Fruit fly (Drosophila melanogaster) whole organism, embryonic: ENCODE data around the gene net.

Source experiments
- ATbp ChIP-seq: fragments of 200-800 bp; sonication (Bioruptor generic); optimal IDR thresholded peaks from 2 replicates; lab custom pipeline; 2017; ENCODE audit warnings: missing biosample characterization, mild to moderate bottlenecking, missing genetic modification characterization, missing genetic modification reagents
- Blimp-1 ChIP-seq: fragments of 200-800 bp; sonication (Bioruptor generic); optimal IDR thresholded peaks from 3 replicates; lab custom pipeline; 2018; ENCODE audit warnings: missing biosample characterization, missing genetic modification characterization, mild to moderate bottlenecking, moderate library complexity, missing genetic modification reagents
- BtbVII ChIP-seq: fragments of 200-800 bp; sonication (Bioruptor generic); optimal IDR thresholded peaks from 3 replicates; lab custom pipeline; 2017; ENCODE audit warnings: missing biosample characterization, mild to moderate bottlenecking, missing genetic modification characterization
- C15 ChIP-seq: fragments of 200-800 bp; sonication (Bioruptor generic); IDR thresholded peaks from 3 replicates; pipeline ENCODE4 v1.3.6; 2022; ENCODE audit warnings: missing biosample characterization, missing genetic modification characterization
- CG10321 ChIP-seq: fragments of 200-800 bp; sonication (Bioruptor generic); IDR thresholded peaks from 2 replicates; pipeline ENCODE4 v1.3.6; 2022; ENCODE audit warnings: missing biosample characterization, missing genetic modification characterization
- CG10959 ChIP-seq: fragments of 200-800 bp; sonication (Bioruptor generic); IDR thresholded peaks from 2 replicates; pipeline ENCODE4 v1.3.6; 2022; ENCODE audit warnings: missing biosample characterization, missing genetic modification characterization
- CG11504 ChIP-seq: fragments of 200-800 bp; sonication (Bioruptor generic); optimal IDR thresholded peaks from 3 replicates; lab custom pipeline; 2019; ENCODE audit warnings: missing biosample characterization, mild to moderate bottlenecking, missing genetic modification characterization, moderate library complexity
- CG13287 ChIP-seq: fragments of 200-800 bp; sonication (Bioruptor generic); IDR thresholded peaks from 2 replicates; pipeline ENCODE4 v1.3.6; 2022; ENCODE audit warnings: missing biosample characterization, missing genetic modification characterization; ENCODE audit not compliant: partially characterized antibody
- CG16813 ChIP-seq: fragments of 200-800 bp; sonication (Bioruptor generic); IDR thresholded peaks from 3 replicates; pipeline ENCODE4 v1.3.6; 2022; ENCODE audit warnings: missing biosample characterization, missing genetic modification characterization; ENCODE audit not compliant: partially characterized antibody
- CG31388 ChIP-seq: fragments of 200-800 bp; sonication (Bioruptor generic); optimal IDR thresholded peaks from 2 replicates; lab custom pipeline; 2016; ENCODE audit warnings: missing biosample characterization, missing genetic modification characterization
- CG31441 ChIP-seq: fragments of 200-800 bp; sonication (Bioruptor generic); IDR thresholded peaks from 2 replicates; pipeline ENCODE4 v1.3.6; 2022; ENCODE audit warnings: missing biosample characterization, missing genetic modification characterization
- CG34376 ChIP-seq: fragments of 200-800 bp; sonication (Bioruptor generic); optimal IDR thresholded peaks from 2 replicates; lab custom pipeline; 2018; ENCODE audit warnings: missing biosample characterization, mild to moderate bottlenecking, missing genetic modification characterization
- CG3847 ChIP-seq: fragments of 200-800 bp; sonication (Bioruptor generic); IDR thresholded peaks from 2 replicates; pipeline ENCODE4 v1.3.6; 2022; ENCODE audit warnings: missing biosample characterization, missing genetic modification characterization
- CG5245 ChIP-seq: fragments of 200-800 bp; sonication (Bioruptor generic); optimal IDR thresholded peaks from 3 replicates; lab custom pipeline; 2016; ENCODE audit warnings: missing biosample characterization, missing genetic modification characterization
- CG5953 ChIP-seq: fragments of 200-800 bp; sonication (Bioruptor generic); IDR thresholded peaks from 2 replicates; pipeline ENCODE4 v1.3.6; 2022; ENCODE audit warnings: missing biosample characterization, missing genetic modification characterization
- CG8478 ChIP-seq: fragments of >200 bp; optimal IDR thresholded peaks from 2 replicates; lab custom pipeline; 2018
- Dip2 ChIP-seq: fragments of 200-800 bp; sonication (Bioruptor generic); IDR thresholded peaks from 2 replicates; pipeline ENCODE4 v1.3.6; 2022; ENCODE audit warnings: missing biosample characterization, missing genetic modification characterization
- Dref ChIP-seq: fragments of 200-800 bp; sonication (Bioruptor generic); IDR thresholded peaks from 2 replicates; pipeline ENCODE4 v1.3.6; 2022; ENCODE audit warnings: missing biosample characterization, missing genetic modification characterization
- Drgx ChIP-seq: fragments of 200-800 bp; sonication (Bioruptor generic); IDR thresholded peaks from 2 replicates; pipeline ENCODE4 v1.3.6; 2022; ENCODE audit warnings: missing biosample characterization, missing genetic modification characterization
- ERR ChIP-seq: fragments of 200-800 bp; sonication (Bioruptor generic); optimal IDR thresholded peaks from 2 replicates; lab custom pipeline; 2016; ENCODE audit warnings: missing biosample characterization, missing genetic modification characterization
- Hmx ChIP-seq: fragments of 200-800 bp; sonication (Bioruptor generic); optimal IDR thresholded peaks from 2 replicates; lab custom pipeline; 2016; ENCODE audit warnings: missing biosample characterization, missing genetic modification characterization
- Hr78 ChIP-seq, 2 experiments: fragments of 200-800 bp in 1 of 2; fragments of >200 bp in 1 of 2; sonication (Bioruptor generic) in 1 of 2; optimal IDR thresholded peaks; 2 replicates each; lab custom pipeline; 2017 to 2019; ENCODE audit warnings: missing biosample characterization in 2 of 2, missing genetic modification characterization in 2 of 2, mild to moderate bottlenecking in 1 of 2, moderate library complexity in 1 of 2
- MBD-R2 ChIP-seq: fragments of 200-800 bp; sonication (Bioruptor generic); IDR thresholded peaks from 2 replicates; pipeline ENCODE4 v1.3.6; 2022; ENCODE audit warnings: missing biosample characterization, missing genetic modification characterization
- Opbp ChIP-seq: fragments of 200-800 bp; sonication (Bioruptor generic); IDR thresholded peaks from 3 replicates; pipeline ENCODE4 v1.3.6; 2022; ENCODE audit warnings: missing biosample characterization, missing genetic modification characterization; ENCODE audit not compliant: partially characterized antibody
- Optix ChIP-seq: fragments of 200-800 bp; sonication (Bioruptor generic); IDR thresholded peaks from 3 replicates; pipeline ENCODE4 v1.3.6; 2022; ENCODE audit warnings: missing biosample characterization, missing genetic modification characterization
- Tbp ChIP-seq: fragments of >200 bp; optimal IDR thresholded peaks from 2 replicates; lab custom pipeline; 2018; ENCODE audit warnings: missing biosample characterization, missing genetic modification characterization
- Trl ChIP-seq, 3 experiments: fragments of >200 bp in 2 of 3; fragments of 200-800 bp in 1 of 3; sonication (Bioruptor generic) in 1 of 3; optimal IDR thresholded peaks; 2 replicates in 1 of 3; 3 replicates in 2 of 3; lab custom pipeline; 2016 to 2017; ENCODE audit warnings: missing biosample characterization in 1 of 3, missing genetic modification characterization in 1 of 3
- ara ChIP-seq: fragments of 200-800 bp; sonication (Bioruptor generic); IDR thresholded peaks from 2 replicates; pipeline ENCODE4 v1.3.6; 2022; ENCODE audit warnings: missing biosample characterization, missing genetic modification characterization
- az2 ChIP-seq: fragments of 200-800 bp; sonication (Bioruptor generic); optimal IDR thresholded peaks from 3 replicates; lab custom pipeline; 2016; ENCODE audit warnings: missing biosample characterization, missing genetic modification characterization
- corto ChIP-seq: fragments of 200-800 bp; sonication (Bioruptor generic); optimal IDR thresholded peaks from 2 replicates; lab custom pipeline; 2016; ENCODE audit warnings: missing biosample characterization, mild to moderate bottlenecking, missing genetic modification characterization, moderate library complexity
- cwo ChIP-seq: fragments of 200-800 bp; sonication (Bioruptor generic); optimal IDR thresholded peaks from 3 replicates; lab custom pipeline; 2017; ENCODE audit warnings: missing biosample characterization, missing genetic modification characterization, mild to moderate bottlenecking, moderate library complexity, missing genetic modification reagents
- dmrt11E ChIP-seq: fragments of 200-800 bp; sonication (Bioruptor generic); optimal IDR thresholded peaks from 3 replicates; lab custom pipeline; 2018; ENCODE audit warnings: missing biosample characterization, mild to moderate bottlenecking, missing genetic modification characterization, moderate library complexity
- ems ChIP-seq: fragments of 200-800 bp; sonication (Bioruptor generic); optimal IDR thresholded peaks from 3 replicates; lab custom pipeline; 2016; ENCODE audit warnings: missing biosample characterization, missing genetic modification characterization
- grau ChIP-seq: fragments of 200-800 bp; optimal IDR thresholded peaks from 3 replicates; lab custom pipeline; 2019; ENCODE audit warnings: missing biosample characterization, mild to moderate bottlenecking, missing genetic modification characterization, moderate library complexity
- hkb ChIP-seq, 2 experiments: fragments of 200-800 bp in 1 of 2; fragments of >200 bp in 1 of 2; sonication (Bioruptor generic) in 1 of 2; IDR thresholded peaks in 1 of 2; optimal IDR thresholded peaks in 1 of 2; 2 replicates each; pipeline versions ENCODE4 v1.3.6 to Lab custom; 2017 to 2022; ENCODE audit warnings: missing biosample characterization in 1 of 2, missing genetic modification characterization in 1 of 2
- kah ChIP-seq: fragments of 200-800 bp; sonication (Bioruptor generic); optimal IDR thresholded peaks from 2 replicates; lab custom pipeline; 2018; ENCODE audit warnings: missing biosample characterization, mild to moderate bottlenecking, missing genetic modification characterization
- lab ChIP-seq: fragments of 200-800 bp; sonication (Bioruptor generic); optimal IDR thresholded peaks from 3 replicates; lab custom pipeline; 2017; ENCODE audit warnings: missing biosample characterization, missing genetic modification characterization, mild to moderate bottlenecking, moderate library complexity, missing genetic modification reagents
- mirr ChIP-seq: fragments of 200-800 bp; sonication (Bioruptor generic); optimal IDR thresholded peaks from 3 replicates; lab custom pipeline; 2018; ENCODE audit warnings: missing biosample characterization, mild to moderate bottlenecking, missing genetic modification characterization
- org-1 ChIP-seq: fragments of 200-800 bp; sonication (Bioruptor generic); optimal IDR thresholded peaks from 2 replicates; lab custom pipeline; 2017; ENCODE audit warnings: missing biosample characterization, missing genetic modification characterization
- pros ChIP-seq: fragments of 200-800 bp; sonication (Bioruptor generic); optimal IDR thresholded peaks from 3 replicates; lab custom pipeline; 2019; ENCODE audit warnings: missing biosample characterization, mild to moderate bottlenecking, missing genetic modification characterization, moderate library complexity
- pum ChIP-seq: fragments of 200-800 bp; sonication (Bioruptor generic); optimal IDR thresholded peaks from 2 replicates; lab custom pipeline; 2016; ENCODE audit warnings: missing biosample characterization, missing genetic modification characterization
- schlank ChIP-seq: fragments of 200-800 bp; sonication (Bioruptor generic); optimal IDR thresholded peaks from 2 replicates; lab custom pipeline; 2018; ENCODE audit warnings: missing biosample characterization, mild to moderate bottlenecking, missing genetic modification characterization
- sens-2 ChIP-seq: fragments of 200-800 bp; sonication (Bioruptor generic); IDR thresholded peaks from 2 replicates; pipeline ENCODE4 v1.3.6; 2022; ENCODE audit warnings: missing biosample characterization, missing genetic modification characterization
- tio ChIP-seq: fragments of 200-800 bp; sonication (Bioruptor generic); optimal IDR thresholded peaks from 2 replicates; lab custom pipeline; 2017; ENCODE audit warnings: missing biosample characterization, missing genetic modification characterization, inconsistent platforms
- tna ChIP-seq: fragments of 200-800 bp; sonication (Bioruptor generic); IDR thresholded peaks from 2 replicates; pipeline ENCODE4 v1.3.6; 2022; ENCODE audit warnings: missing biosample characterization, missing genetic modification characterization; ENCODE audit not compliant: partially characterized antibody
- trem ChIP-seq: fragments of 200-800 bp; optimal IDR thresholded peaks from 3 replicates; lab custom pipeline; 2019; ENCODE audit warnings: missing biosample characterization, mild to moderate bottlenecking, missing genetic modification characterization, moderate library complexity
- tx ChIP-seq: fragments of 200-800 bp; sonication (Bioruptor generic); optimal IDR thresholded peaks from 2 replicates; lab custom pipeline; 2016; ENCODE audit warnings: missing biosample characterization, missing genetic modification characterization
- yki ChIP-seq: fragments of >200 bp; optimal IDR thresholded peaks from 3 replicates; lab custom pipeline; 2018

net gene

DNA sequence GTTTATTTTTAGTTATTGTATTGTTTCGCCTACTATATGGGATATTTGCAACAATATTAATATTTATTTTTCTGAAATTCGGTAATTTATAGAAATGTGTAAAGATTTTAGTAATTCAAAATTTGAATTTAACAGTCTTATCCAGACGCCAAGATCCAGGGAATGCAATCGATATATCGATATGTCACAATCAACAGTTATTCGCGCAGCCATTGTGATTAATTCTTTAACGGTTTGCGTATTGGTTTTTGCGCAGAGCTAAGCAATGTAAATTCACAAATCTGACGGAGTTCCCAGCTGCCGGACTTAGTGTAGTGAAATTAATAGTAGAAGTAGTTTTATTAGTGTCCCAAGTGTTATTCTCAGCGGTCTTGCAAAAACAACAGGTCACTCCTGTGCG, 27.2 kb upstream of the net start, which contains the start of gene ND-15 (continued):
- TF ChIP-seq kah (GFP tag; lab: Kevin White, UChicago): no peak
- no peak for TF ChIP-seq org-1
- TF ChIP-seq CG5245 (GFP tag; lab: Kevin White, UChicago): no peak
- TF ChIP-seq Blimp-1 (GFP tag; lab: Kevin White, UChicago): no peak
- TF ChIP-seq pum (GFP tag; lab: Kevin White, UChicago): no peak
- peak; percentile 86 for TF ChIP-seq Dref (GFP tag; lab: Robert Waterston, UW)
- no peak for TF ChIP-seq Dip2 (GFP tag; lab: Robert Waterston, UW)
- peak; percentile 70 for TF ChIP-seq tna (GFP tag; lab: Robert Waterston, UW)
- TF ChIP-seq hkb (optimal IDR thresholded peaks at IDR 0.05; lab: Kevin White, UChicago): no peak
- TF ChIP-seq hkb (GFP tag; IDR thresholded peaks at IDR 0.05; lab: Robert Waterston, UW): no peak
- no peak for TF ChIP-seq dmrt11E (tag; lab: Kevin White, UChicago)
- no peak for TF ChIP-seq yki (lab: Kevin White, UChicago)
- no peak for TF ChIP-seq Hmx
- no peak for TF ChIP-seq BtbVII (GFP tag; lab: Kevin White, UChicago)
- peak; percentile 82 for TF ChIP-seq CG16813 (GFP tag; lab: Robert Waterston, UW)
- no peak for TF ChIP-seq CG5953 (GFP tag; lab: Robert Waterston, UW)
- TF ChIP-seq Hr78 (GFP tag; optimal IDR thresholded peaks at IDR 0.05; lab: Kevin White, UChicago): no peak
- no peak for TF ChIP-seq corto (GFP tag; lab: Kevin White, UChicago)
- TF ChIP-seq ERR (GFP tag; lab: Kevin White, UChicago): no peak
- peak; percentile 83 for TF ChIP-seq Opbp (GFP tag; lab: Robert Waterston, UW)
- TF ChIP-seq ara: no peak
- TF ChIP-seq trem: peak; percentile 29
- no peak for TF ChIP-seq Tbp (GFP tag; lab: Kevin White, UChicago)
- TF ChIP-seq az2 (GFP tag; lab: Kevin White, UChicago): no peak
- TF ChIP-seq CG10321 (GFP tag; lab: Robert Waterston, UW): no peak
- TF ChIP-seq CG11504 (tag; lab: Kevin White, UChicago): no peak
- TF ChIP-seq CG10959 (GFP tag; lab: Robert Waterston, UW): no peak
- TF ChIP-seq CG31388 (GFP tag; lab: Kevin White, UChicago): no peak
- peak; percentile 84 for TF ChIP-seq CG13287 (GFP tag; lab: Robert Waterston, UW)
- no peak for TF ChIP-seq CG31441

DNA sequence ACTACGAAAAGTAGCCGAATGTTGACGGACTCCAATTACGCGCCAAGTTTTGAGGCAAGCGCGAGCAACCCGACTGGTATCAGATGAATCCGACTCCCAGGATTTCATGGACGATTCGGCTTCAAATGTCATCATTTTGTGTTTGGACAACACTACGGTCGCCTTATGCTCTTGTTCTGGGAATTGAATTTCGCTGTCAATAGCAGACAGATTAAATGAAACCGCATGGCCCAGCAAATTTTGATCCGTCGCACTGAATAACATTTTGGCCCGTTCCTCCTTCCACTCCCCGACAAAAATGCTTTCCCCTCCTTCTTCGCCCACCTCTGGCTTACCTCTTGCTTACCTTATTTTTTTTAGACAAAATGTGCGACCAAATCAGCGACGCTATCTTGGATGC, 22.9 kb upstream of the net start:
- TF ChIP-seq grau (tag; lab: Kevin White, UChicago) (no peak), CG8478 (lab: Kevin White, UChicago) (no peak), schlank (tag; lab: Kevin White, UChicago) (no peak), CG3847 (GFP tag; lab: Robert Waterston, UW) (no peak), sens-2 (GFP tag; lab: Robert Waterston, UW) (no peak), C15 (GFP tag; lab: Robert Waterston, UW) (no peak), Optix (GFP tag; lab: Robert Waterston, UW) (no peak)

DNA sequence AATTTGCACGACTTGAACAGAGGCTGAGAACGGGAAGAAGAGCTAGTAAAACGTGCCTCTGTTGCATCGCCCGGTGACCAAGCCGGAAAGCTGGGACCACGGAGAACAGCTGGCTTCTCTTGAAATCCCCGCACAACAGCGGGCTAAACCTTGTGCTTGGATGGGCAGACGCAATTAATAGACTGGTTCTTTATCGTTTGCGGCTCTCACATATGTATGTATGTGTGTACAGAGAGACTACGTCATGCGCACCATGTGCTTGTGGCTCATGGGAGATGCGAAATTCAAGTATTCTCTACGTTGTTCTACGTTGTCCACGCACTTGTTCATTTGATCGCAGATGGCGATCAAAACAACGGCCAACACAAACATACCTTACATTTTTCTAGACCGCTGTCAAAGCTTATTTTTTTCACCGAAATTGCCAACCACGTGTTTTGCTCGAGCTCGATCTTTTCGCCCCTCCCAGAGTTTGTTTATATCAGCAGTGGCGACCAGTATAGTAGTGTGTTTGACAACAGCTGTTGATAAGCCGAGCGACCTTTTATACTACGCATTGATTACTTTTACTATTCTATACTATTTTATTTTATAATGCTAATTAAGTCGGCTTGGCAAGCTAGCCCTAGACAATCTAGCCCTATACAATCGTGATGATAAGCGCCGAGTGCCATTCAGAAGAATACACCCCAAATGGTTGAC, 22.1 kb upstream of the net start:
- TF ChIP-seq cwo: peak; percentile 86
- no peak for TF ChIP-seq ATbp
- peak; percentile 63 for TF ChIP-seq mirr
- TF ChIP-seq lab: peak; percentile 41
- TF ChIP-seq tx (GFP tag; lab: Kevin White, UChicago): peak; percentile 4
- TF ChIP-seq Trl (optimal IDR thresholded peaks at IDR 0.05; lab: Kevin White, UChicago): peak; percentile 9 to 56
- no peak for TF ChIP-seq Trl (GFP tag; optimal IDR thresholded peaks at IDR 0.05; lab: Kevin White, UChicago)
- TF ChIP-seq ems: no peak
- TF ChIP-seq pros (GFP tag; lab: Kevin White, UChicago): peak; percentile 21
- peak; percentile 22 for TF ChIP-seq kah (GFP tag; lab: Kevin White, UChicago)
- TF ChIP-seq MBD-R2 (GFP tag; lab: Robert Waterston, UW): peak; percentile 13; the same call in 1 of the 2 replicates
- TF ChIP-seq CG34376 (GFP tag; lab: Kevin White, UChicago): peak; percentile 90
- 0 out of 2 replicates have a peak, but pooled peaks have one; percentile 10 for TF ChIP-seq Drgx (GFP tag; lab: Robert Waterston, UW)
- no peak for TF ChIP-seq tio (GFP tag; lab: Kevin White, UChicago)
